Fruit fly (Drosophila melanogaster): ENCODE data around the gene CG13992.
A peak's percentile ranks its signal among the peaks of the same experiment; 100 is the strongest.

Gene CG13992

DNA sequence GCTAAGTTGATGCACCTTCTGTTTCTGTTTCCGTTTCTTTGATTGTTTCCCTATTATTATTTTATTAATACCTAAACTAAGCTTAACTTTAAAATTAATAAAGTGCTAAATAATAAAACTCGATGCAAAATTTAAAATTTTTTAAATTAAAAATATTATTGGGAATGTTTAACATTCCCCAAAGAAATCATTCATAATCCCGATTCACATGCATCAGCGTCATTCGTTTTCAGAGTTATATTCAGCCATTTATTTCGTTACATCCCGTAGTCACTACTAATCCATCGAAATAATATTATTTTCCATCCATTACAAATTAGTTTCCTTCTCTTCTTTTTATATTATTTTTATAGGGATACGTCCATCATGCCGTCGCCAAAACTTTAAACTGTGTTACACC is 20.0 kb downstream of the CG13992 start:
- peak; percentile 96 for TF ChIP-seq kay (GFP tag; ENCODE audit: borderline replicate concordance)
- TF ChIP-seq ovo (GFP tag; optimal IDR thresholded peaks at IDR 0.05): no peak

DNA sequence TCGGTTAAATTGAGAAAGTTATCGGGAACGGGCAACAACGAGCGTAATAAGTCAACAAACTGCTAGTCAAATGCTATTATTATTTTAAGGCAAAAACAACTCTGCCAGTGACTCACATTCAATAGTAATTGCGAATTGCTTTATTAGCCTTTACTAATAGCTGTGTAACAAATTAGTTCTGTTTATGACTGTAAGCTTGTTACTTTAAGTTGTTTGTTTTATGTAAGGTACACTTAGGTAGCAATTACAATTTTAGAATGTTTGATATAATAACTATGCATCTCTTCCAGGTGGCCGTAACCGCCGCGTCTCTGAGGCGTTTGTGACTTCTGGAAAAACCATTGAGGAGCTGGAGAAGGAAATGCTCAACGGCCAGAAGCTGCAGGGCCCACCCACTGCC is 20.8 kb downstream of the CG13992 start:
- peak; percentile 4 for TF ChIP-seq CG11617 (GFP tag; optimal IDR thresholded peaks at IDR 0.05)
- peak; percentile 68 for TF ChIP-seq cic (GFP tag; optimal IDR thresholded peaks at IDR 0.05)
- peak; percentile 12 for TF ChIP-seq CG12768 (GFP tag; optimal IDR thresholded peaks at IDR 0.05)
- TF ChIP-seq Mnt (GFP tag; optimal IDR thresholded peaks at IDR 0.05): no peak
- peak; percentile 65 for TF ChIP-seq kay (GFP tag; ENCODE audit: borderline replicate concordance)
- peak; percentile 20 for TF ChIP-seq CG14711 (tag; optimal IDR thresholded peaks at IDR 0.05)
- TF ChIP-seq CG7101 (tag; optimal IDR thresholded peaks at IDR 0.05): peak; percentile 35
- TF ChIP-seq CG7045 (GFP tag; optimal IDR thresholded peaks at IDR 0.05): peak; percentile 15
- no peak for TF ChIP-seq toe (GFP tag; optimal IDR thresholded peaks at IDR 0.05)
- peak; percentile 8 for TF ChIP-seq bab1 (GFP tag; optimal IDR thresholded peaks at IDR 0.05)
- no peak for TF ChIP-seq CG1620 (GFP tag; optimal IDR thresholded peaks at IDR 0.05)
- TF ChIP-seq pad (GFP tag; optimal IDR thresholded peaks at IDR 0.05): no peak
- TF ChIP-seq ovo (GFP tag; optimal IDR thresholded peaks at IDR 0.05): peak; percentile 41
- no peak for TF ChIP-seq tj (GFP tag; optimal IDR thresholded peaks at IDR 0.05)
- no peak for TF ChIP-seq Hr96 (GFP tag; optimal IDR thresholded peaks at IDR 0.05)
- TF ChIP-seq Crg-1 (GFP tag; optimal IDR thresholded peaks at IDR 0.05): peak; percentile 52
- no peak for TF ChIP-seq cnc (optimal IDR thresholded peaks at IDR 0.05)
- no peak for TF ChIP-seq CG5204 (GFP tag; optimal IDR thresholded peaks at IDR 0.05)
- TF ChIP-seq CG33017 (tag; optimal IDR thresholded peaks at IDR 0.05): peak; percentile 43
- TF ChIP-seq Clk (GFP tag; optimal IDR thresholded peaks at IDR 0.05): no peak

DNA sequence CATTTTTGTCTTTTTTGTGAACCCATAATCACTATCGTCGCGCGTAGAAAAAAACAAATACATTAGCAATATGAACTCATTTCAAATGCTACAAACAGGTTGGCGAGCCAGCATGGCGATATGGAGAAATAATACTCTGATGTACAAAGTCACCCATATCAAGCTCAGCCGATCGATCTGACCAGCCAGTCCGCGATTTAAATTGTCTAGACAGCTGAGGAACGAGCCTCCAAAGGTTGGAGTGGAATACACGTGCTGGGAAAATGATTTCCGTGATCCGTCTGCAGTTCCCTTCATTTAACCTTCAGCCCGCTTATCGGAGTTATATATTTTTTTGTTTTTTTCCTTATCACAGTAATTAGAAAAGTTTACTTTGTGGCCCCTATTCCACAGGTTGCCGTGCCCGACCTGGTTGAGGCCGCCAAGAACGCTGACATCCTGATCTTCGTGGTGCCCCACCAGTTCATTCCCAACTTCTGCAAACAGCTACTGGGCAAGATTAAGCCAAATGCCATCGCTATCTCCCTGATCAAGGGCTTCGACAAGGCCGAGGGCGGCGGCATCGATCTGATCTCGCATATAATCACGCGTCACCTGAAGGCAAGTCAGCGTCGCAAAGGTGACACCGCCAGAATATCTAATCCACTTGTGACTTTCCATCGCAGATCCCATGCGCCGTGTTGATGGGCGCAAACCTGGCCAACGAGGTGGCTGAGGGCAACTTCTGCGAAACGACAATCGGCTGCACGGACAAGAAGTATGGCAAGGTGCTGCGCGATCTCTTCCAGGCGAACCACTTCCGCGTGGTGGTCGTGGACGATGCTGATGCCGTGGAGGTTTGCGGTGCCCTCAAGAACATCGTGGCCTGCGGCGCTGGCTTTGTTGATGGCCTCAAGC is 21.7 kb downstream of the CG13992 start:
- no peak for TF ChIP-seq toe (GFP tag; optimal IDR thresholded peaks at IDR 0.05)
- peak; percentile 12 for TF ChIP-seq bab1 (GFP tag; optimal IDR thresholded peaks at IDR 0.05)
- no peak for TF ChIP-seq ovo (GFP tag; optimal IDR thresholded peaks at IDR 0.05)
- no peak for TF ChIP-seq cnc (optimal IDR thresholded peaks at IDR 0.05)
- no peak for TF ChIP-seq CG11617 (GFP tag; optimal IDR thresholded peaks at IDR 0.05)
- no peak for TF ChIP-seq CG1620 (GFP tag; optimal IDR thresholded peaks at IDR 0.05)
- no peak for TF ChIP-seq Hr96 (GFP tag; optimal IDR thresholded peaks at IDR 0.05)
- TF ChIP-seq Crg-1 (GFP tag; optimal IDR thresholded peaks at IDR 0.05): no peak
- peak; percentile 33 for TF ChIP-seq Mnt (GFP tag; optimal IDR thresholded peaks at IDR 0.05)
- TF ChIP-seq tj (GFP tag; optimal IDR thresholded peaks at IDR 0.05): no peak
- no peak for TF ChIP-seq CG33017 (tag; optimal IDR thresholded peaks at IDR 0.05)
- no peak for TF ChIP-seq CG5204 (GFP tag; optimal IDR thresholded peaks at IDR 0.05)
- TF ChIP-seq CG14711 (tag; optimal IDR thresholded peaks at IDR 0.05): no peak
- TF ChIP-seq cic (GFP tag; optimal IDR thresholded peaks at IDR 0.05): peak; percentile 61
- TF ChIP-seq Clk (GFP tag; optimal IDR thresholded peaks at IDR 0.05): no peak
- no peak for TF ChIP-seq CG7045 (GFP tag; optimal IDR thresholded peaks at IDR 0.05)
- no peak for TF ChIP-seq CG12768 (GFP tag; optimal IDR thresholded peaks at IDR 0.05)
- TF ChIP-seq pad (GFP tag; optimal IDR thresholded peaks at IDR 0.05): no peak
- peak; percentile 97 for TF ChIP-seq kay (GFP tag; ENCODE audit: borderline replicate concordance)
- no peak for TF ChIP-seq CG7101 (tag; optimal IDR thresholded peaks at IDR 0.05)

DNA sequence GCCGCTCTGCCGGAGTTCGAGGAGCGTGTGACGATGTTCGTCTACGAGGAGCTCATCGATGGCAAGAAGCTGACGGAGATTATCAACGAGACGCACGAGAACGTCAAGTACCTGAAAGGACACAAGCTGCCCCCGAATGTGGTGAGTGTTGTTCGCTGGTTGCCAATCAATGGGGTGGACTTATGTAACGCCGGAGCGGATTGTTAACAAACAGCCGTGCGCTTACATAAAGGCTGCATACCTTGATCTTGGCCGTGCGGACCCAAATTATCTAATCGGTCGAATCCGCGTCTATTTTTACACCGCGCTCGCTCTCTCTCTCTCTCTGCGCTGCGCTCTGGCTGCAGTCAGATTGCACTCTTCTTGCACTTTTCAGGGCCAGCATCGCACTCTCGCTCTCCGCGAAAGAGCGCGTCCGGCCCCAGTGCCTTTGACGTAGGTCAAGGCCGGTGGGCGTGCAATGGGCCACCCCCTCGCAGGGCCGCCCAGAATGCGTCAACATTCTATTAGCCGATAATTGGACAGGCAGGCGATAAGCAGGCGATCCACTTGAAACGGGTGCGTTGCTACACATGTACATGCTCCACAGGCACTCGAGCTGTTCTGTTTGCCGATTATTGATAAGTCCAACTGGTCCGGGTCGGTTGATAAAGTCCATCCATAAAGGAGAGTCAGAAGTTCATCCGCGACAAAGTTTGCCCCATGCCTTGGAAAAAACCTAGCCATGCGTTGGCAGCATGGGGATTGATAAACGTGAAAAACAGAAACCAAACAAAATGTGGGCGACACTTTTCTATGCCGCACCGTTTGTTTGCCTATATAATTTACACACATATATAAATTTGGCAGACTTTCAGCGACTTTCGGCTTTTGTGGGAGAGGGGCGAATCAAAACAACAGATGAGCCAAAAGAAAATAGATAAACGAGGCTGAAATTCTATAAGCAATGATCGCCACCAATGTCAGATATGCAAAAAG is 23.0 kb downstream of the CG13992 start:
- TF ChIP-seq Crg-1 (GFP tag; optimal IDR thresholded peaks at IDR 0.05): no peak
- TF ChIP-seq CG14711 (tag; optimal IDR thresholded peaks at IDR 0.05): no peak
- peak; percentile 58 for TF ChIP-seq Hr96 (GFP tag; optimal IDR thresholded peaks at IDR 0.05)
- no peak for TF ChIP-seq tj (GFP tag; optimal IDR thresholded peaks at IDR 0.05)
- no peak for TF ChIP-seq Clk (GFP tag; optimal IDR thresholded peaks at IDR 0.05)
- peak; percentile 3 for TF ChIP-seq CG7045 (GFP tag; optimal IDR thresholded peaks at IDR 0.05)
- peak; percentile 79 for TF ChIP-seq cic (GFP tag; optimal IDR thresholded peaks at IDR 0.05)
- no peak for TF ChIP-seq CG11617 (GFP tag; optimal IDR thresholded peaks at IDR 0.05)
- peak; percentile 12 for TF ChIP-seq bab1 (GFP tag; optimal IDR thresholded peaks at IDR 0.05)
- TF ChIP-seq kay (GFP tag; ENCODE audit: borderline replicate concordance): no peak
- peak; percentile 40 for TF ChIP-seq Mnt (GFP tag; optimal IDR thresholded peaks at IDR 0.05)
- TF ChIP-seq pad (GFP tag; optimal IDR thresholded peaks at IDR 0.05): no peak
- no peak for TF ChIP-seq CG1620 (GFP tag; optimal IDR thresholded peaks at IDR 0.05)
- no peak for TF ChIP-seq CG5204 (GFP tag; optimal IDR thresholded peaks at IDR 0.05)

DNA sequence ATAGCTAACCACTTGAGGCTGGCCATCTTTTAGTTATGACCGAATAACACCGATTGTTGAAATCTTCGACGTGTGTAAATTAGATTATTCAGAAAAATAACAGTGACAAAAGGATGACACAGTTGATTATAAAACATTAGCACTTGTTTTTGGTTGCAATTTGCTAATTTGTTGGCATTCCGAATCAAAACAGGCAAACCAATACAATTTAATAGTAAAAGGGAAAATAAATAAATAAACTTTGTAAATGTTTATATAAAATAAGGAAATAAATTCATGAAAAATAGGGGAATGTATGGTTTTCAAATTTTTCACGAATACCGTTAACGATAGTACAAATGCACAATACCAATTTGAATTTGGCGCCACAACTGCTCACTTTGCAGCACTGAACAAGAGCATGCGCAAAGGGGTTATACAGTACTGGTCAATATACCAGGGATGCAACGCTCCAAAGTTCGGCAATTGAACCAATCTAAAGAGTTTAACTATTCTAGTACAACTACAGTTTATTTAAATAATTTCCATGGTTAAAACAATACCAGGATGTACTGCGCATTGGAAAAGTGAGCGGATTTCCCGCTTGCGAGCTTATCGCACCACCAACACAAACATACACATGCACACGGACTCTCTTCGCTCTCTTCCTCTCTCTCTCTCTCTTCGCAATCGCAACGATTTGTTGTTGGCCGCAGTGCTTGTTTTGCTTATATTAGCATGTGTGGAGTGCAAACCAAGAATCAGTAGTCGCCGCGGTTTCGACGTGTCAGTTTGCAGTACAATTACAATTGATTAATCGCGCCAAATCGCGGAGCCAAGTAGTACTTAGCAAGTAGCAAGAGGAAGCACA is 24.1 kb downstream of the CG13992 start, which contains the start of the genes Sfp26Ad and Gpdh1:
TSS of gene Sfp26Ad (minus strand) at position 76 of the 850 bp plus-strand sequence.
TSS of gene Gpdh1 (plus strand) at position 415 of the 850 bp plus-strand sequence.
- peak; percentile 94 for TF ChIP-seq cic (GFP tag; optimal IDR thresholded peaks at IDR 0.05)
- peak; percentile 83 for TF ChIP-seq Hr96 (GFP tag; optimal IDR thresholded peaks at IDR 0.05)
- TF ChIP-seq CG14711 (tag; optimal IDR thresholded peaks at IDR 0.05): peak; percentile 67
- peak; percentile 39 for TF ChIP-seq CG33017 (tag; optimal IDR thresholded peaks at IDR 0.05)
- TF ChIP-seq toe (GFP tag; optimal IDR thresholded peaks at IDR 0.05): peak; percentile 90
- no peak for TF ChIP-seq cnc (optimal IDR thresholded peaks at IDR 0.05)
- peak; percentile 86 for TF ChIP-seq tj (GFP tag; optimal IDR thresholded peaks at IDR 0.05)
- peak; percentile 64 for TF ChIP-seq CG11617 (GFP tag; optimal IDR thresholded peaks at IDR 0.05)
- TF ChIP-seq CG7101 (tag; optimal IDR thresholded peaks at IDR 0.05): peak; percentile 75
- peak; percentile 81 for TF ChIP-seq bab1 (GFP tag; optimal IDR thresholded peaks at IDR 0.05)
- TF ChIP-seq Crg-1 (GFP tag; optimal IDR thresholded peaks at IDR 0.05): peak; percentile 88
- TF ChIP-seq CG1620 (GFP tag; optimal IDR thresholded peaks at IDR 0.05): peak; percentile 93
- TF ChIP-seq CG5204 (GFP tag; optimal IDR thresholded peaks at IDR 0.05): peak; percentile 89
- TF ChIP-seq pad (GFP tag; optimal IDR thresholded peaks at IDR 0.05): peak; percentile 83
- TF ChIP-seq CG7045 (GFP tag; optimal IDR thresholded peaks at IDR 0.05): peak; percentile 86
- TF ChIP-seq ovo (GFP tag; optimal IDR thresholded peaks at IDR 0.05): peak; percentile 73
- peak; percentile 93 for TF ChIP-seq CG12768 (GFP tag; optimal IDR thresholded peaks at IDR 0.05)
- TF ChIP-seq Mnt (GFP tag; optimal IDR thresholded peaks at IDR 0.05): peak; percentile 86
- peak; percentile 93 for TF ChIP-seq kay (GFP tag; ENCODE audit: borderline replicate concordance)
- peak; percentile 74 for TF ChIP-seq Clk (GFP tag; optimal IDR thresholded peaks at IDR 0.05)

All from whole organism, adult.